Fruit fly (Drosophila melanogaster): ENCODE measurements around the gene CG31128.

CG31128 gene

DNA sequence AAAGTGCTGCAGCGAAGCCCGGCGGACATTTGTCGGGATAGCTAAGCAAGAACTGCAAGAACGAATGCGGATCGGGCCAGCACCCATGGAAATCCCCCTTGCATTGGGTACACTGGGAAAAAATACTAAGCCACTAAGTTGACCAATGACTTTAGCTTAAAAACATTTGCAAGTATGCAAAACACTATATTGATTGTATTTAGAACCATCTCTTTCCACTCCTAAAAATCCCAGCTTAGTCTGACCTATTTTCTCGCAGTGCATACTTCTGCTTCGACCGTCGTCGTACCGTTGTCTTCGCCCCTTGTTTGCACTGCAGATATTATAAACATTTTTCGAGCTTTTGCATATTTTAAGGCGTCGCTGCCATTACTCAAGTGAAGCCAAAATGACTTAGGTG, 26.9 kb downstream of the CG31128 start:
- peak; percentile 67 for TF ChIP-seq Ets65A (GFP tag)
- TF ChIP-seq CG7745 (tag; optimal IDR thresholded peaks at IDR 0.05): no peak
- no peak for TF ChIP-seq repo (GFP tag; optimal IDR thresholded peaks at IDR 0.05)
- 0 out of 2 replicates have a peak, but pooled peaks have one; percentile 5 for TF ChIP-seq CG32772 (GFP tag; IDR thresholded peaks at IDR 0.05)
- no peak for TF ChIP-seq NC2α (GFP tag; optimal IDR thresholded peaks at IDR 0.05)
- no peak for TF ChIP-seq CG7271 (tag; optimal IDR thresholded peaks at IDR 0.05)

DNA sequence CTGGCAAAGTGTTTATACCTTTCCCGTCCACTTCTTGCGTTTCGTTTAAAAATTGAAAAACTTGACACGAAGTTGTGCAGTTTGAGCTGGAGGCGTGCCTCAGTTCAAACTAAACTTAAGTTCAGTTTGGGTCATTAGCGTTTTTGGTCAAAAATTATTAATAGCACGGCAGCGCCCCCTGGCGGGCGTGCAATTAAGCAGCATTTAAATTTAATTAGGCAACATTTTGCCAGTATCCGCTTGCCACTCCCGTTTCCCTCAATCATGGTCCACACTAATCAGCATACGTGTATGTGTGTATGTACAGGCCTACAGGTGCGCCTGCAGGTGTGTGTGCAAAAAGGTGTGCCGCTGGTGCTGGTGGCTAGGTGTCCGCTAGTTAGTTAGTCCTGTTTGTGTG, 34.4 kb downstream of the CG31128 start:
- TF ChIP-seq MBD-R2 (GFP tag; IDR thresholded peaks at IDR 0.05) (no peak), dmrt11E (tag; optimal IDR thresholded peaks at IDR 0.05) (no peak), CTCF (GFP tag; optimal IDR thresholded peaks at IDR 0.05) (peak; percentile 48), CG10321 (GFP tag; IDR thresholded peaks at IDR 0.05) (no peak), Mrtf (GFP tag; IDR thresholded peaks at IDR 0.05) (0 out of 3 replicates have a peak, but pooled peaks have one; percentile 8), H2.0 (GFP tag; IDR thresholded peaks at IDR 0.05) (no peak), sens (GFP tag) (no peak), CG2199 (GFP tag; IDR thresholded peaks at IDR 0.05) (no peak)

dm6 chr3R:24514652-24515328, 45.6 kb downstream of the CG31128 start, which contains the start of the genes nAChRbeta2 and DZIP1:
TSS of gene nAChRbeta2 (minus strand) at chr3R:24515106.
TSS of gene DZIP1 (plus strand) at chr3R:24515278.
- TF ChIP-seq CG14710 (tag; optimal IDR thresholded peaks at IDR 0.05) (no peak), Adf1 (GFP tag; IDR thresholded peaks at IDR 0.05) (no peak), E2f2 (GFP tag; IDR thresholded peaks at IDR 0.05) (peak; percentile 27; the same call in 1 of the 2 replicates), ken (GFP tag; IDR thresholded peaks at IDR 0.05) (no peak), nmo (GFP tag; optimal IDR thresholded peaks at IDR 0.05) (peak; percentile 26), CG11504 (tag; optimal IDR thresholded peaks at IDR 0.05) (no peak), CG9817 (tag; optimal IDR thresholded peaks at IDR 0.05) (no peak), Xbp1 (GFP tag; optimal IDR thresholded peaks at IDR 0.05) (no peak), Ets65A (GFP tag) (peak; percentile 10), bsh (GFP tag; optimal IDR thresholded peaks at IDR 0.05) (no peak), CG2116 (GFP tag; optimal IDR thresholded peaks at IDR 0.05) (peak; percentile 4), sd (tag; optimal IDR thresholded peaks at IDR 0.05) (peak; percentile 61), ato (GFP tag; IDR thresholded peaks at IDR 0.05; ENCODE audit: partially characterized antibody) (no peak), dan (GFP tag; IDR thresholded peaks at IDR 0.05) (no peak), B-H2 (GFP tag; optimal IDR thresholded peaks at IDR 0.05) (no peak), Stat92E (GFP tag; optimal IDR thresholded peaks at IDR 0.05) (no peak), Abd-B (GFP tag; optimal IDR thresholded peaks at IDR 0.05) (no peak), zfh2 (GFP tag; optimal IDR thresholded peaks at IDR 0.05) (no peak), NC2β (GFP tag; optimal IDR thresholded peaks at IDR 0.05) (no peak), amos (GFP tag; IDR thresholded peaks at IDR 0.05; ENCODE audit: partially characterized antibody) (no peak), CG9215 (GFP tag; IDR thresholded peaks at IDR 0.05) (no peak), ap (GFP tag; IDR thresholded peaks at IDR 0.05) (no peak), pita (GFP tag; optimal IDR thresholded peaks at IDR 0.05) (no peak), wor (GFP tag; IDR thresholded peaks at IDR 0.05) (no peak), Dip3 (GFP tag; optimal IDR thresholded peaks at IDR 0.05) (no peak), Dp (GFP tag; optimal IDR thresholded peaks at IDR 0.05) (peak; percentile 28), CG12391 (tag; optimal IDR thresholded peaks at IDR 0.05) (no peak), nerfin-1 (tag; optimal IDR thresholded peaks at IDR 0.05) (peak; percentile 97), CG7372 (GFP tag; IDR thresholded peaks at IDR 0.05) (no peak), CG3726 (GFP tag; IDR thresholded peaks at IDR 0.05) (no peak), Trl (optimal IDR thresholded peaks at IDR 0.05) (peak; percentile 21 to 34), Trl (GFP tag; optimal IDR thresholded peaks at IDR 0.05) (no peak), pzg (GFP tag; optimal IDR thresholded peaks at IDR 0.05) (peak; percentile 4), bbx (GFP tag; IDR thresholded peaks at IDR 0.05; ENCODE audit: partially characterized antibody) (0 out of 2 replicates have a peak, but pooled peaks have one; percentile 30), Myb (GFP tag; optimal IDR thresholded peaks at IDR 0.05) (no peak)

Measured in whole organism, embryonic.